Worm (Caenorhabditis elegans) whole organism, L4 larva: ENCODE results near the gene C25H3.14.

Experiments used
- F10B5.3 ChIP-seq: sonication (generic microtip); optimal IDR thresholded peaks from 2 replicates; lab custom pipeline; 2016; ENCODE audit warnings: mild to moderate bottlenecking, missing genetic modification characterization, missing compliant biosample characterization
- F26F4.8 ChIP-seq: fragments of 200-800 bp; sonication (Bioruptor generic); conservative IDR thresholded peaks from 2 replicates; pipeline ENCODE4 v1.3.6; 2022; ENCODE audit warnings: missing genetic modification characterization, missing compliant biosample characterization
- F37D6.2 ChIP-seq: sonication (generic microtip); optimal IDR thresholded peaks from 2 replicates; lab custom pipeline; 2016; ENCODE audit warnings: mild to moderate bottlenecking, missing genetic modification characterization, missing compliant biosample characterization
- F44E2.7 ChIP-seq: fragments of 200-800 bp; sonication (Bioruptor generic); IDR thresholded peaks from 2 replicates; pipeline ENCODE4 v2.1.2; 2022; ENCODE audit warnings: missing genetic modification characterization, missing compliant biosample characterization
- T20F7.1 ChIP-seq: fragments of 200-800 bp; sonication (Bioruptor generic); optimal IDR thresholded peaks from 2 replicates; lab custom pipeline; 2018; ENCODE audit warnings: mild to moderate bottlenecking, missing genetic modification characterization, missing compliant biosample characterization
- Y48G9A.11 ChIP-seq: fragments of 200-800 bp; sonication (Bioruptor generic); IDR thresholded peaks from 2 replicates; pipeline ENCODE4 v1.3.6; 2022; ENCODE audit warnings: missing genetic modification reagents, missing genetic modification characterization, missing compliant biosample characterization
- Y5F2A.4 ChIP-seq: fragments of 200-800 bp; sonication (Bioruptor generic); optimal IDR thresholded peaks from 2 replicates; lab custom pipeline; 2018; ENCODE audit warnings: mild to moderate bottlenecking, missing genetic modification characterization, missing compliant biosample characterization
- Y75B8A.6 ChIP-seq: fragments of 200-800 bp; sonication (Bioruptor generic); IDR thresholded peaks from 2 replicates; pipeline ENCODE4 v1.3.6; 2022; ENCODE audit warnings: missing genetic modification reagents, missing genetic modification characterization, missing compliant biosample characterization
- aha-1 ChIP-seq: fragments of 150-350 bp; peaks from one replicate; lab custom pipeline; 2014; ENCODE audit warnings: missing biosample characterization, missing genetic modification characterization
- attf-4 ChIP-seq: sonication (generic microtip); optimal IDR thresholded peaks from 3 replicates; lab custom pipeline; 2017; ENCODE audit warnings: missing biosample characterization, missing genetic modification characterization
- ces-1 ChIP-seq: fragments of 150-350 bp; sonication (generic microtip); optimal IDR thresholded peaks from 4 replicates; lab custom pipeline; 2014; ENCODE audit warnings: missing biosample characterization, missing genetic modification reagents, missing genetic modification characterization
- dmd-6 ChIP-seq: fragments of 200-800 bp; sonication (Bioruptor generic); IDR thresholded peaks from 2 replicates; pipeline ENCODE4 v1.3.6; 2022; ENCODE audit warnings: missing genetic modification reagents, missing genetic modification characterization, missing compliant biosample characterization
- egl-27 ChIP-seq: sonication (generic microtip); optimal IDR thresholded peaks from 3 replicates; lab custom pipeline; 2017; ENCODE audit warnings: missing biosample characterization, missing genetic modification reagents, missing genetic modification characterization
- gei-8 ChIP-seq: fragments of 200-800 bp; sonication (Bioruptor generic); optimal IDR thresholded peaks from 2 replicates; lab custom pipeline; 2018; ENCODE audit warnings: mild to moderate bottlenecking, missing genetic modification characterization, missing compliant biosample characterization
- hlh-11 ChIP-seq: fragments of 200-800 bp; sonication (Bioruptor generic); optimal IDR thresholded peaks from 2 replicates; lab custom pipeline; 2018; ENCODE audit warnings: mild to moderate bottlenecking, missing genetic modification characterization, missing compliant biosample characterization
- hlh-30 ChIP-seq: sonication (generic microtip); optimal IDR thresholded peaks from 2 replicates; lab custom pipeline; 2017; ENCODE audit warnings: antibody characterized with exemption, mild to moderate bottlenecking, missing genetic modification characterization, missing compliant biosample characterization; ENCODE audit not compliant: insufficient read depth
- hmg-1.1 ChIP-seq: fragments of 200-800 bp; sonication (Bioruptor generic); IDR thresholded peaks from 2 replicates; pipeline ENCODE4 v1.3.6; 2022; ENCODE audit warnings: missing genetic modification reagents, missing genetic modification characterization, missing compliant biosample characterization
- jun-1 ChIP-seq: fragments of 150-350 bp; optimal IDR thresholded peaks from 2 replicates; lab custom pipeline; 2014; ENCODE audit warnings: missing biosample characterization, missing genetic modification reagents, missing genetic modification characterization
- lin-1 ChIP-seq: fragments of 200-800 bp; sonication (Bioruptor generic); IDR thresholded peaks from 2 replicates; pipeline ENCODE4 v1.3.6; 2022; ENCODE audit warnings: missing genetic modification reagents, missing genetic modification characterization, missing compliant biosample characterization
- lin-13 ChIP-seq: fragments of 150-350 bp; optimal IDR thresholded peaks from 2 replicates; lab custom pipeline; 2014; ENCODE audit warnings: missing biosample characterization, missing genetic modification reagents, missing genetic modification characterization
- lin-38 ChIP-seq: fragments of 200-800 bp; sonication (Bioruptor generic); IDR thresholded peaks from 2 replicates; pipeline ENCODE4 v1.3.6; 2022; ENCODE audit warnings: missing genetic modification reagents, missing genetic modification characterization, missing compliant biosample characterization
- lin-39 ChIP-seq: fragments of 150-350 bp; optimal IDR thresholded peaks from 2 replicates; lab custom pipeline; 2014; ENCODE audit warnings: missing biosample characterization, missing genetic modification reagents, missing genetic modification characterization
- lsy-2 ChIP-seq, 2 experiments: fragments of 150-350 bp in 1 of 2; sonication (generic microtip) in 1 of 2; optimal IDR thresholded peaks; 2 replicates each; lab custom pipeline; 2014 to 2017; ENCODE audit warnings: missing biosample characterization in 2 of 2, missing genetic modification characterization in 2 of 2
- mep-1 ChIP-seq: fragments of 150-350 bp; sonication (generic microtip); optimal IDR thresholded peaks from 3 replicates; lab custom pipeline; 2014; ENCODE audit warnings: missing biosample characterization, missing genetic modification characterization
- mes-2 ChIP-seq: sonication (generic microtip); optimal IDR thresholded peaks from 2 replicates; lab custom pipeline; 2016; ENCODE audit warnings: missing genotype, mild to moderate bottlenecking, missing genetic modification characterization, missing compliant biosample characterization; ENCODE audit not compliant: poor library complexity, severe bottlenecking
- nhr-102 ChIP-seq: sonication (generic microtip); optimal IDR thresholded peaks from 2 replicates; lab custom pipeline; 2016; ENCODE audit warnings: mild to moderate bottlenecking, missing genetic modification characterization, moderate library complexity, missing compliant biosample characterization
- nhr-76 ChIP-seq: fragments of 150-350 bp; optimal IDR thresholded peaks from 2 replicates; lab custom pipeline; 2014; ENCODE audit warnings: missing biosample characterization, missing genetic modification characterization
- pha-4 ChIP-seq, 2 experiments: fragments of 150-350 bp in 1 of 2; fragments of 200-800 bp in 1 of 2; sonication (Bioruptor generic) in 1 of 2; IDR thresholded peaks in 1 of 2; optimal IDR thresholded peaks in 1 of 2; 2 replicates each; pipeline versions ENCODE4 v1.3.6 to Lab custom; 2014 to 2022; ENCODE audit warnings: missing genetic modification characterization in 2 of 2, missing genetic modification reagents in 2 of 2, missing biosample characterization in 1 of 2, missing compliant biosample characterization in 1 of 2
- pqm-1 ChIP-seq: sonication (generic microtip); optimal IDR thresholded peaks from 2 replicates; lab custom pipeline; 2017; ENCODE audit warnings: missing biosample characterization, missing genetic modification characterization
- saeg-2 ChIP-seq: fragments of 200-800 bp; sonication (Bioruptor generic); IDR thresholded peaks from 2 replicates; pipeline ENCODE4 v1.3.6; 2022; ENCODE audit warnings: missing genetic modification reagents, missing genetic modification characterization, missing compliant biosample characterization
- skn-1 ChIP-seq: fragments of 150-350 bp; optimal IDR thresholded peaks from 2 replicates; lab custom pipeline; 2014; ENCODE audit warnings: missing biosample characterization, missing genetic modification characterization
- snpc-1.2 ChIP-seq: fragments of 200-800 bp; sonication (Bioruptor generic); IDR thresholded peaks from 2 replicates; pipeline ENCODE4 v1.3.6; 2022; ENCODE audit warnings: missing genetic modification reagents, missing genetic modification characterization, missing compliant biosample characterization
- snpc-4 ChIP-seq: fragments of 150-350 bp; optimal IDR thresholded peaks from 2 replicates; lab custom pipeline; 2014; ENCODE audit warnings: missing biosample characterization, missing genetic modification characterization
- spr-1 ChIP-seq: sonication (generic microtip); optimal IDR thresholded peaks from 2 replicates; lab custom pipeline; 2016; ENCODE audit warnings: mild to moderate bottlenecking, missing genetic modification characterization, missing compliant biosample characterization
- spr-3 ChIP-seq: fragments of 200-800 bp; sonication (Bioruptor generic); optimal IDR thresholded peaks from 2 replicates; lab custom pipeline; 2018; ENCODE audit warnings: mild to moderate bottlenecking, missing genetic modification characterization, missing compliant biosample characterization
- unc-130 ChIP-seq: sonication (generic microtip); optimal IDR thresholded peaks from 2 replicates; lab custom pipeline; 2016; ENCODE audit warnings: missing genetic modification reagents, missing genetic modification characterization, missing compliant biosample characterization
- unc-62 ChIP-seq, 3 experiments: fragments of 150-350 bp in 1 of 3; sonication (generic microtip); optimal IDR thresholded peaks in 2 of 3; peaks in 1 of 3; 1 replicate in 1 of 3; 2 replicates in 2 of 3; lab custom pipeline; 2014 to 2017; ENCODE audit warnings: missing biosample characterization in 3 of 3, missing genetic modification characterization in 3 of 3, missing genetic modification reagents in 3 of 3, missing genotype in 1 of 3
- zfp-2 ChIP-seq: sonication (generic microtip); optimal IDR thresholded peaks from 2 replicates; lab custom pipeline; 2016; ENCODE audit warnings: mild to moderate bottlenecking, missing genetic modification characterization, missing compliant biosample characterization
- zfp-3 ChIP-seq: fragments of 200-800 bp; sonication (Bioruptor generic); conservative IDR thresholded peaks from 2 replicates; pipeline ENCODE4 v1.3.6; 2022; ENCODE audit warnings: missing genetic modification reagents, missing genetic modification characterization, missing compliant biosample characterization
- zip-2 ChIP-seq: fragments of 150-350 bp; optimal IDR thresholded peaks from 2 replicates; lab custom pipeline; 2014; ENCODE audit warnings: missing biosample characterization, missing genetic modification characterization
- ztf-11 ChIP-seq: fragments of 150-350 bp; optimal IDR thresholded peaks from 2 replicates; lab custom pipeline; 2014; ENCODE audit warnings: missing biosample characterization, missing genetic modification characterization

Gene C25H3.14

DNA sequence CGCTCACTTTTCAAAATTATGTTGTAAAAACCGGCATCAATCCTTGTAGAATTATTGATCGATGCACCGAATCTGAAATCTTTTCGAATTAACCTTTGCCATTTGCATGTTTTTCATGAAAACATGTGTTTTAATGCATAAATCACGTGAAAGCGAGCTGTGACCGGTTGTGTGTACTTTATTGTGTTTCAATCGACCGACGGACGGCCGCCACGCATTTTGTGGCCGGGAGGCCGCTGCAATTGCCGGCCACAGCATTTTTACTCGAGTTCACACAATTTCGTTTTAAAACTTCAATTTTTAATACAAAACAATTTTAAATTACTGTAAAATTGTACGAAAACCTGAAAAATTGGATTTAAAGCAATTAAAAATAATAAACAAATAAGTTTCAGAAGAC is 5.9 kb upstream of the C25H3.14 start, which contains the start of gene C25H3.11 (continued):
- TF ChIP-seq jun-1 (tag; lab: Kevin White, UChicago) (no peak), lin-13 (no peak), zfp-2 (tag; lab: Kevin White, UChicago) (no peak), hmg-1.1 (GFP tag; lab: Robert Waterston, UW) (no peak), Y48G9A.11 (GFP tag; lab: Robert Waterston, UW) (no peak), lsy-2 (tag; optimal IDR thresholded peaks at IDR 0.05; lab: Kevin White, UChicago) (no peak), Y75B8A.6 (GFP tag; lab: Robert Waterston, UW) (0 out of 2 replicates have a peak, but pooled peaks have one; percentile 10), F44E2.7 (GFP tag; lab: Robert Waterston, UW) (0 out of 2 replicates have a peak, but pooled peaks have one; percentile 45), nhr-102 (tag; lab: Kevin White, UChicago) (no peak), spr-3 (GFP tag; lab: Kevin White, UChicago) (no peak), pha-4 (GFP tag; IDR thresholded peaks at IDR 0.05; lab: Robert Waterston, UW) (no peak), pha-4 (tag; optimal IDR thresholded peaks at IDR 0.05; lab: Kevin White, UChicago) (no peak), lin-39 (no peak), zip-2 (tag; lab: Kevin White, UChicago) (no peak), hlh-11 (tag; lab: Kevin White, UChicago) (peak; percentile 78), Y5F2A.4 (GFP tag; lab: Kevin White, UChicago) (no peak), egl-27 (tag; lab: Kevin White, UChicago) (no peak), F37D6.2 (tag; lab: Kevin White, UChicago) (no peak), gei-8 (GFP tag; lab: Kevin White, UChicago) (no peak), hlh-30 (tag; lab: Kevin White, UChicago) (peak; percentile 86), skn-1 (tag; lab: Kevin White, UChicago) (no peak), zfp-3 (no peak), F10B5.3 (tag; lab: Kevin White, UChicago) (no peak), attf-4 (no peak), dmd-6 (peak; percentile 49; the same call in 1 of the 2 replicates), T20F7.1 (GFP tag; lab: Kevin White, UChicago) (no peak), F26F4.8 (no peak), mep-1 (tag; lab: Kevin White, UChicago) (peak; percentile 47), lin-38 (GFP tag; lab: Robert Waterston, UW) (no peak), unc-62 (GFP tag; optimal IDR thresholded peaks at IDR 0.05 in 1 of 2; lab: Kevin White, UChicago) (peak in 1 of 2 experiments; percentile 76), unc-62 (tag; optimal IDR thresholded peaks at IDR 0.05; lab: Kevin White, UChicago) (no peak), ztf-11 (tag; lab: Kevin White, UChicago) (no peak), snpc-1.2 (no peak), nhr-76 (no peak), unc-130 (GFP tag; lab: Kevin White, UChicago) (no peak), pqm-1 (no peak)

DNA sequence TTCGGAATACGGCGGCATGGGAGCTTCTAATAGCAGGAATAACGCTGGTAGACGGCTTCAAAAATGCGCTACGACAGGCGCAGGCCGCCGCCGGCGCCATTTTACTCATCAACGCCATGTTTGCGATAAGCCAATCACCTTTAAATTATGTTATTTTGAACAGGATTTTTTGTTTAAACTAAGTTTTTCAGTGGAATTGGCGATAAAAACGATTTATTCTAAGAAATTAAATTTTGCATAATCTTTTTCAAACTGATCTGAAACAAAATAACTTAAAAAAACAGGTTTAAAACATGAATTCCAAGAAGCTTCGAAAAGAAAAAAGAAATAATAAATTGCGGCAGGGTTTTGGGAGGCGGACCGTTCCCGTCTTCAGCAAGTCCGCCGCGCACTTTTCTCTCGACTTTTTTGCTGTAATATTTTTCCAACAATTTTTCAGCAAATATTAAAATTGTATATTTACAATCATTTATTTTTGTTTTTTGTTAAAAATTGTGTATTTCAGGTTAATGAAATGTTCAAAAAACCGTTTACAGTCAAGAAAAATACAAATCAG is 3.6 kb upstream of the C25H3.14 start, which contains the start of the genes ndub-5 and eif-2D:
ndub-5 (minus strand) TSS at position 138 of the 556 bp plus-strand sequence.
eif-2D (plus strand) TSS at position 506 of the 556 bp plus-strand sequence.
- no peak for TF ChIP-seq spr-1 (tag; lab: Kevin White, UChicago)
- no peak for TF ChIP-seq lin-1 (GFP tag; lab: Robert Waterston, UW)
- TF ChIP-seq aha-1 = peak; percentile 75
- TF ChIP-seq unc-62 (GFP tag; optimal IDR thresholded peaks at IDR 0.05 in 1 of 2; lab: Kevin White, UChicago) = peak in 1 of 2 experiments; percentile 15
- no peak for TF ChIP-seq unc-62 (tag; optimal IDR thresholded peaks at IDR 0.05; lab: Kevin White, UChicago)
- no peak for TF ChIP-seq saeg-2 (GFP tag; lab: Robert Waterston, UW)
- TF ChIP-seq lsy-2 (tag; optimal IDR thresholded peaks at IDR 0.05; lab: Kevin White, UChicago) = peak in 1 of 2 experiments; percentile 37
- TF ChIP-seq snpc-4 = no peak
- TF ChIP-seq ces-1 = no peak
- peak; percentile 5 for TF ChIP-seq mep-1 (tag; lab: Kevin White, UChicago)
- peak; percentile 50 for TF ChIP-seq mes-2 (tag; lab: Kevin White, UChicago)
- TF ChIP-seq nhr-76 = no peak
